Fruit fly (Drosophila melanogaster) whole organism, wandering third instar larva: Measurements from ENCODE around the gene CG15005.

Source experiments
- Abd-B ChIP-seq: fragments of >200 bp; optimal IDR thresholded peaks from 2 replicates; lab custom pipeline; 2017; ENCODE audit warnings: missing biosample characterization, missing genetic modification characterization
- CG32264 ChIP-seq: fragments of 200-800 bp; sonication (Bioruptor generic); optimal IDR thresholded peaks from 2 replicates; lab custom pipeline; 2016; ENCODE audit warnings: missing biosample characterization, missing genetic modification characterization
- CG9705 ChIP-seq: fragments of 200-800 bp; sonication (Bioruptor generic); optimal IDR thresholded peaks from 2 replicates; lab custom pipeline; 2018; ENCODE audit warnings: missing biosample characterization, mild to moderate bottlenecking, missing genetic modification characterization
- CrebA ChIP-seq: fragments of 200-800 bp; sonication (Bioruptor generic); optimal IDR thresholded peaks from 2 replicates; lab custom pipeline; 2016; ENCODE audit warnings: missing biosample characterization, mild to moderate bottlenecking, missing genetic modification characterization, borderline replicate concordance
- Dif ChIP-seq: fragments of 200-275, 200-300 bp; sonication (Bioruptor generic); optimal IDR thresholded peaks from 2 replicates; lab custom pipeline; 2018; ENCODE audit warnings: missing biosample characterization, missing genetic modification characterization; ENCODE audit not compliant: partially characterized antibody
- GATAd ChIP-seq: sonication (Bioruptor generic); optimal IDR thresholded peaks from 2 replicates; lab custom pipeline; 2016; ENCODE audit warnings: missing biosample characterization, missing genetic modification characterization
- HLH106 ChIP-seq: fragments of 200-800 bp; optimal IDR thresholded peaks from 3 replicates; lab custom pipeline; 2019; ENCODE audit warnings: missing biosample characterization, mild to moderate bottlenecking, missing genetic modification characterization, moderate library complexity
- Hr78 ChIP-seq: fragments of >200 bp; optimal IDR thresholded peaks from 2 replicates; lab custom pipeline; 2017; ENCODE audit warnings: missing biosample characterization, missing genetic modification characterization
- Jra ChIP-seq: sonication (Bioruptor generic); optimal IDR thresholded peaks from 2 replicates; lab custom pipeline; 2016; ENCODE audit warnings: missing biosample characterization, missing genetic modification characterization
- Mio ChIP-seq: sonication (Bioruptor generic); optimal IDR thresholded peaks from 2 replicates; lab custom pipeline; 2016; ENCODE audit warnings: missing biosample characterization, missing genetic modification characterization
- Myc ChIP-seq: fragments of >200 bp; optimal IDR thresholded peaks from 2 replicates; lab custom pipeline; 2017
- N ChIP-seq: fragments of >200 bp; optimal IDR thresholded peaks from 2 replicates; lab custom pipeline; 2018; ENCODE audit warnings: missing biosample characterization, missing external identifiers, missing genetic modification characterization
- OdsH ChIP-seq: fragments of 200-800 bp; sonication (Bioruptor generic); optimal IDR thresholded peaks from 2 replicates; lab custom pipeline; 2016; ENCODE audit warnings: missing biosample characterization, mild to moderate bottlenecking, missing genetic modification characterization
- Rel ChIP-seq, 2 experiments: fragments of 200-800 bp; sonication (Bioruptor generic) in 1 of 2; optimal IDR thresholded peaks; 2 replicates in 1 of 2; 3 replicates in 1 of 2; lab custom pipeline; 2016 to 2019; ENCODE audit warnings: mild to moderate bottlenecking in 2 of 2, missing biosample characterization in 2 of 2, missing genetic modification characterization in 2 of 2, moderate library complexity in 1 of 2
- Sp1 ChIP-seq: fragments of 200-800 bp; sonication (Bioruptor generic); optimal IDR thresholded peaks from 3 replicates; lab custom pipeline; 2019; ENCODE audit warnings: missing biosample characterization, mild to moderate bottlenecking, missing genetic modification characterization, moderate library complexity
- br ChIP-seq: fragments of 200-800 bp; sonication (Bioruptor generic); optimal IDR thresholded peaks from 2 replicates; lab custom pipeline; 2016; ENCODE audit warnings: missing biosample characterization, missing genetic modification characterization
- dmrt93B ChIP-seq: fragments of 200-800 bp; sonication (Bioruptor generic); optimal IDR thresholded peaks from 2 replicates; lab custom pipeline; 2018; ENCODE audit warnings: missing biosample characterization, mild to moderate bottlenecking, missing genetic modification characterization
- dsf ChIP-seq: sonication (Bioruptor generic); optimal IDR thresholded peaks from 2 replicates; lab custom pipeline; 2016; ENCODE audit warnings: missing biosample characterization, missing genetic modification characterization, borderline replicate concordance
- ey ChIP-seq: fragments of 200-800 bp; sonication (Bioruptor generic); optimal IDR thresholded peaks from 2 replicates; lab custom pipeline; 2016; ENCODE audit warnings: missing biosample characterization, missing genetic modification characterization
- foxo ChIP-seq, 2 experiments: fragments of 200-800 bp; sonication (Bioruptor generic); optimal IDR thresholded peaks; 2 replicates in 1 of 2; 3 replicates in 1 of 2; lab custom pipeline; 2016 to 2017; ENCODE audit warnings: missing biosample characterization in 2 of 2, missing genetic modification characterization in 2 of 2
- fru ChIP-seq: fragments of 200-800 bp; sonication (Bioruptor generic); optimal IDR thresholded peaks from 3 replicates; lab custom pipeline; 2016; ENCODE audit warnings: missing biosample characterization, mild to moderate bottlenecking, missing genetic modification characterization
- h ChIP-seq: fragments of 200-800 bp; sonication (Bioruptor generic); optimal IDR thresholded peaks from 3 replicates; lab custom pipeline; 2016; ENCODE audit warnings: missing biosample characterization, mild to moderate bottlenecking, missing genetic modification characterization
- jim ChIP-seq: fragments of 175-275, 200-325 bp; sonication (Bioruptor generic); optimal IDR thresholded peaks from 2 replicates; lab custom pipeline; 2016; ENCODE audit warnings: missing biosample characterization, mild to moderate bottlenecking, missing genetic modification characterization
- pan ChIP-seq: fragments of >200 bp; optimal IDR thresholded peaks from 2 replicates; lab custom pipeline; 2017
- psq ChIP-seq: fragments of 200-800 bp; sonication (Bioruptor generic); optimal IDR thresholded peaks from 3 replicates; lab custom pipeline; 2017; ENCODE audit warnings: missing biosample characterization, mild to moderate bottlenecking, missing genetic modification characterization, moderate library complexity
- rgr ChIP-seq: fragments of 200-800 bp; sonication (Bioruptor generic); optimal IDR thresholded peaks from 3 replicates; lab custom pipeline; 2016; ENCODE audit warnings: missing biosample characterization, mild to moderate bottlenecking, missing genetic modification characterization
- tai ChIP-seq: sonication (Bioruptor generic); optimal IDR thresholded peaks from 2 replicates; lab custom pipeline; 2016; ENCODE audit warnings: missing biosample characterization, missing genetic modification characterization
- usp ChIP-seq: fragments of >200 bp; optimal IDR thresholded peaks from 2 replicates; lab custom pipeline; 2017; ENCODE audit warnings: missing biosample characterization, missing genetic modification characterization
- woc ChIP-seq: sonication (Bioruptor generic); optimal IDR thresholded peaks from 2 replicates; lab custom pipeline; 2016; ENCODE audit warnings: missing biosample characterization, mild to moderate bottlenecking, missing genetic modification characterization

CG15005 gene

DNA sequence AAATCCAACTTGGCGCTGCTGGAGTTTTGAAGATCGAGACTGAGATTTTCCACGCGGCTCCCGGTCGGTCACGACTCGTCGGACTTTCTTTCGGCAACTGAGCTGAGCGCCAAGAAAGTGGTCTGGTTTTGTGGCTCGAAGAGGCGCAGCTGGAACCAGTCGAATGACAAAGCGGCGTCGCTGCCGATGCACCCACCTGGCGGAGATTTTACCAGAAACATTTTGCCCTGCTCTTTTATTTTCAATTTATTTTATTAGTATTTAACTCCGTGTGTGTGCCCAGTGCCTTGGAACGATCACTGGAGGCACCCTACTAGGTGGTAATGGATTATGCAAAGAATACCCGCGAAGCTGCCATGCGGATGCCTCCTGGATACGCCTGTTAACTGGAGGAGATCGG lies at the start of gene CG15005:
CG15005 (minus strand) TSS at position 101 of the 400 bp plus-strand sequence.
- TF ChIP-seq CG32264 (no peak), Sp1 (GFP tag; lab: Kevin White, UChicago) (no peak), fru (GFP tag; lab: Kevin White, UChicago) (no peak), jim (GFP tag; lab: Kevin White, UChicago) (no peak), ey (no peak), dsf (GFP tag; lab: Kevin White, UChicago) (no peak), Jra (GFP tag; lab: Kevin White, UChicago) (no peak), Myc (lab: Kevin White, UChicago) (no peak), usp (GFP tag; lab: Kevin White, UChicago) (no peak), rgr (GFP tag; lab: Kevin White, UChicago) (no peak), Hr78 (GFP tag; lab: Kevin White, UChicago) (no peak), h (GFP tag; lab: Kevin White, UChicago) (no peak), Dif (GFP tag; lab: Kevin White, UChicago) (no peak)

DNA sequence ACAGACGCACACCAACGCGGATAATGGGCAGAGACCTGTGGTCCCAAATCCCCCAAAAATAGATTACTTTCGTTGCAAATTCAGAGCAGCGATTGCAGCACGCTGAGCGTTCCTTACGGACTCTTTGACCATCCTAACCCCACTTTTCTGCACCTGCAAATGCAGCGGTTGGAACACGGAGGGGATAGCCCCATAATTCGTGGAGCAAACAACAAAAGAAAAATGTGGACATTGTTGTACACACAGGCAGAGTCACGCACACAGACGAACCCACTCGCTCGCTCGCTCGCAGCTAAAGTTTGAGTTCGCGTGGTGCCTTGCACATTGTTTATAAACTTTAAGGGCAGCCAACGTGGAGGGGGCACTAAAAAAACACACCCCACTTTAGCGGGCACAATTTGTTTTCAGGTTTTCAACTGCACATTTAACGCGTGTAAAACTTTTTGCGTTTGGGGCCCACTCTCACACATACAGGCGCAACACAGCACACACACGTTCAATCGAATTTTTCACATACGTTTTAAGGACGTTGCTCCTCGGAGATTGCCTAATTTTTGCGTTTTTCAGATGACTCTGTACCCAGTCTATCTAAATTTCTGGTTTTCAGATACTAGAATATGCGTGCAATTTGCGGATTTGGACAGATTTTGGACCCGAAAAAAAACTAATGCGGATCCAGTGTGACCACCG lies 49.6 kb upstream of the CG15005 start:
- no peak for TF ChIP-seq HLH106 (tag; lab: Kevin White, UChicago)
- TF ChIP-seq pan, result no peak
- no peak for TF ChIP-seq Jra (GFP tag; lab: Kevin White, UChicago)
- no peak for TF ChIP-seq Dif (GFP tag; lab: Kevin White, UChicago)
- TF ChIP-seq Rel (GFP tag; optimal IDR thresholded peaks at IDR 0.05; lab: Kevin White, UChicago), result no peak
- peak; percentile 97 for TF ChIP-seq Rel (tag; optimal IDR thresholded peaks at IDR 0.05; lab: Kevin White, UChicago)
- no peak for TF ChIP-seq Myc (lab: Kevin White, UChicago)
- no peak for TF ChIP-seq GATAd (GFP tag; lab: Kevin White, UChicago)
- TF ChIP-seq Mio (GFP tag; lab: Kevin White, UChicago), result no peak
- TF ChIP-seq N, result peak; percentile 14
- TF ChIP-seq OdsH, result no peak
- TF ChIP-seq ey, result no peak
- TF ChIP-seq dsf (GFP tag; lab: Kevin White, UChicago), result no peak
- no peak for TF ChIP-seq br (GFP tag; lab: Kevin White, UChicago)
- TF ChIP-seq, all 38 proteins: peak for 2

DNA sequence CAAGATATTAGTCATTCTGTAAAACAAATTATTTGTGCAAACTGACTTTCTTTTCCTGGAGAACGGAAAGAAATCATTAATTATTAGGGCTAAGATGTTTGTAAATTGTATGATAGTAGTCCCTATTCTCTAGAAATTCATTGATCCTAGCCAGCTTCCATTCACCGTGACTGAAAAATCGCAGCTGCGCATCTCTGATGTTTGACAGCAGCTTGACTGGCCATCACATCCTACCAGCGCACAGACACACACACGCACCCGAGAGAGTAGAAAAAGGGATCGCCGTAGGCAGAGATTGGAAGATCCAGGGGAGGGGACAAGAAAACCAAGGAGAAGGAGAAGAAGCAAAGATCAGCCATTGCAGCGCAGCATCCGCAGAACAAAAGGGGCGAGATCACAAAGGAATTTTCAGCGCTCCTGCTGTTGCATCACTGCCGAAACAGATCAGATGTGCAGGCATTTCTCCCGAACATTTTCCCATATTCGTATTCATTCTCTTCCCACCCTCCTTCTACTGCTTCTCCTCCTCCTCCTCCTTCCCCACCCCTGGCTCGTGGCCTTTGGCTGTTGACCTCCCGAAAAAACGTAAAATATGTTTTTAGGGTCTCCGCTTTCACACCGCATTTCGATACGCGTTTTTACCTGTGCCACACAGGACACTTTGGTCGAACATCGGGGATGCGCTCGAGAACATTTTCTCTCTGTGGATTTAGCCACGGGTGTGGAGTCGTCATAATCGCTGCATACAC lies 48.9 kb upstream of the CG15005 start:
- TF ChIP-seq h (GFP tag; lab: Kevin White, UChicago) (peak; percentile 23), dmrt93B (GFP tag; lab: Kevin White, UChicago) (no peak), CrebA (GFP tag; lab: Kevin White, UChicago) (no peak), Abd-B (GFP tag; lab: Kevin White, UChicago) (no peak), fru (GFP tag; lab: Kevin White, UChicago) (peak; percentile 46), tai (GFP tag; lab: Kevin White, UChicago) (no peak), dsf (GFP tag; lab: Kevin White, UChicago) (no peak), Sp1 (GFP tag; lab: Kevin White, UChicago) (peak; percentile 18), foxo (GFP tag; optimal IDR thresholded peaks at IDR 0.05; lab: Kevin White, UChicago) (peak in 1 of 2 experiments; percentile 28), Mio (GFP tag; lab: Kevin White, UChicago) (no peak), rgr (GFP tag; lab: Kevin White, UChicago) (peak; percentile 32), Myc (lab: Kevin White, UChicago) (peak; percentile 28), jim (GFP tag; lab: Kevin White, UChicago) (no peak), pan (no peak), CG32264 (no peak), psq (peak; percentile 84), ey (peak; percentile 30), woc (GFP tag; lab: Kevin White, UChicago) (peak; percentile 45)

DNA sequence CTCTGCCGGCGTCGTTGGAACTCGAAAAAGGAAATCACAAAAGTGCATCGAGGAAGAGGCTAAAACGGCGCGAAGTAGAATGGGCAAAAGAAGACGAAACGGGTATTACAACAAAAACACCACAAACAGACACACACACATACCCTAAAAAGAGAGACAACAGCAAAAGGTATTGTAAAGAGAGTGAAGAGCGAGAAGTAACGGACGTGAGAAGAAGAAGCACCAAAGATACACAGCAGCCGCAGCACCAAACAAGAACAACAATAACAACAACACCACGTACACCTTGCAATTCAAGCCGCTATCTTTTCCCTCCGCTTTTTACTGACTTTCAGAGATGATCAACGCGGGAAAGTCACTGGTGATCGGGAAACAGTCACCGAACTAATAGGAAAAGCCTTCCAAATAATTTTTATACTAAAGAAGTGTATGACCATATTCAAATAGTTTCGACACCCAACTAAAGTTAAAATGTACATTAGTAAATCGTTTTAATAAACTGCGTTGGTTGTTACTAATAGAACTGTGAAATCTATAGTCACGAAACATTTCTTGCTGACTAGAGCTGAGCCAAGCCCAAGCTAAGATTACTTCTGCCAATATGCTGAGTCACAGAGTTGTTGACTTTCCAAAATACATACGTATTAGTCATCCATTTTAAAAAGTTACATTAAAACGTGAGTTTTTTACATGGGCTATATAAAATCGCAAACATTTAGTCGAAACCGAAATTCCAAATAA lies 48.2 kb upstream of the CG15005 start:
- TF ChIP-seq Myc (lab: Kevin White, UChicago) (peak; percentile 50), Rel (GFP tag; optimal IDR thresholded peaks at IDR 0.05; lab: Kevin White, UChicago) (no peak), Rel (tag; optimal IDR thresholded peaks at IDR 0.05; lab: Kevin White, UChicago) (peak; percentile 15), psq (peak; percentile 89), Dif (GFP tag; lab: Kevin White, UChicago) (peak; percentile 32), woc (GFP tag; lab: Kevin White, UChicago) (peak; percentile 52), ey (no peak), Sp1 (GFP tag; lab: Kevin White, UChicago) (no peak), Mio (GFP tag; lab: Kevin White, UChicago) (no peak), CG9705 (GFP tag; lab: Kevin White, UChicago) (peak; percentile 3), fru (GFP tag; lab: Kevin White, UChicago) (peak; percentile 79)
